Worm (Caenorhabditis elegans) whole organism, L4/young adult: ENCODE results near the gene fzr-1.

Experiments used
- W03F9.2 ChIP-seq: fragments of 150-350 bp; optimal IDR thresholded peaks from 2 replicates; lab custom pipeline; 2014; ENCODE audit warnings: missing biosample characterization, missing genetic modification characterization
- dao-5 ChIP-seq: sonication (generic microtip); optimal IDR thresholded peaks from 2 replicates; lab custom pipeline; 2016; ENCODE audit warnings: missing genotype, missing genetic modification characterization, moderate library complexity, missing compliant biosample characterization
- him-1 ChIP-seq: sonication (generic microtip); optimal IDR thresholded peaks from 2 replicates; lab custom pipeline; 2016; ENCODE audit warnings: missing genotype, missing genetic modification reagents, missing genetic modification characterization, missing compliant biosample characterization

The fzr-1 gene

ce11 chrII:9665577-9665976 is 21.3 kb upstream of the fzr-1 start, which contains the start of gene ZK1320.5:
ZK1320.5 (minus strand) TSS chrII:9665677.
- TF ChIP-seq W03F9.2 (tag; lab: Kevin White, UChicago) (no peak), dao-5 (tag; lab: Kevin White, UChicago) (no peak), him-1 (tag; lab: Kevin White, UChicago) (no peak)

ce11 chrII:9662797-9663196 is 18.5 kb upstream of the fzr-1 start, which contains the start of gene cyp-13A10:
cyp-13A10 (minus strand) TSS chrII:9662884.
- no peak for TF ChIP-seq dao-5 (tag; lab: Kevin White, UChicago)
- TF ChIP-seq W03F9.2 (tag; lab: Kevin White, UChicago) = no peak
- TF ChIP-seq him-1 (tag; lab: Kevin White, UChicago) = no peak

- TF ChIP-seq W03F9.2 (tag; lab: Kevin White, UChicago) (no peak), dao-5 (tag; lab: Kevin White, UChicago) (no peak), him-1 (tag; lab: Kevin White, UChicago) (no peak)
Measured at ce11 chrII:9662160-9662559, 17.9 kb upstream of the fzr-1 start.

ce11 chrII:9660379-9660778 is 16.1 kb upstream of the fzr-1 start, which contains the start of gene ZK1320.3:
ZK1320.3 (minus strand) TSS chrII:9660419.
- TF ChIP-seq him-1 (tag; lab: Kevin White, UChicago) = no peak
- no peak for TF ChIP-seq W03F9.2 (tag; lab: Kevin White, UChicago)
- TF ChIP-seq dao-5 (tag; lab: Kevin White, UChicago) = no peak

ce11 chrII:9658915-9659314 is 14.6 kb upstream of the fzr-1 start, which contains the start of gene ZK1320.2:
ZK1320.2 (minus strand) TSS chrII:9659002.
- TF ChIP-seq dao-5 (tag; lab: Kevin White, UChicago) (no peak), him-1 (tag; lab: Kevin White, UChicago) (no peak), W03F9.2 (tag; lab: Kevin White, UChicago) (no peak)

- TF ChIP-seq W03F9.2 (tag; lab: Kevin White, UChicago) (no peak), him-1 (tag; lab: Kevin White, UChicago) (no peak), dao-5 (tag; lab: Kevin White, UChicago) (no peak)
Measured at ce11 chrII:9656210-9656755, 12.0 kb upstream of the fzr-1 start, which contains the start of gene gstk-1. gstk-1 (plus strand) TSS chrII:9656705.

ce11 chrII:9655530-9656139 is 11.4 kb upstream of the fzr-1 start, which contains the start of gene ZK1307.1:
ZK1307.1 (minus strand) TSS chrII:9655580.
- no peak for TF ChIP-seq him-1 (tag; lab: Kevin White, UChicago)
- TF ChIP-seq W03F9.2 (tag; lab: Kevin White, UChicago) = no peak
- TF ChIP-seq dao-5 (tag; lab: Kevin White, UChicago) = no peak

- TF ChIP-seq W03F9.2 (tag; lab: Kevin White, UChicago) = no peak
- no peak for TF ChIP-seq dao-5 (tag; lab: Kevin White, UChicago)
- no peak for TF ChIP-seq him-1 (tag; lab: Kevin White, UChicago)
Measured at ce11 chrII:9653679-9654078, 9.4 kb upstream of the fzr-1 start, which contains the start of gene ZK1307.2. ZK1307.2 (minus strand) TSS chrII:9653952.

ce11 chrII:9652919-9653318 is 8.7 kb upstream of the fzr-1 start, which contains the start of gene ZK1307.3:
ZK1307.3 (minus strand) TSS chrII:9653019.
- no peak for TF ChIP-seq W03F9.2 (tag; lab: Kevin White, UChicago)
- TF ChIP-seq dao-5 (tag; lab: Kevin White, UChicago) = no peak
- TF ChIP-seq him-1 (tag; lab: Kevin White, UChicago) = no peak

ce11 chrII:9651700-9652099 is 7.4 kb upstream of the fzr-1 start, which contains the start of gene ZK1307.4:
ZK1307.4 (minus strand) TSS chrII:9651800.
- TF ChIP-seq dao-5 (tag; lab: Kevin White, UChicago) (no peak), W03F9.2 (tag; lab: Kevin White, UChicago) (no peak), him-1 (tag; lab: Kevin White, UChicago) (no peak)

- no peak for TF ChIP-seq dao-5 (tag; lab: Kevin White, UChicago)
- TF ChIP-seq W03F9.2 (tag; lab: Kevin White, UChicago) = no peak
- TF ChIP-seq him-1 (tag; lab: Kevin White, UChicago) = no peak
Measured at ce11 chrII:9649191-9649590, 4.9 kb upstream of the fzr-1 start, which contains the start of gene ZK1307.9. ZK1307.9 (plus strand) TSS chrII:9649491.

ce11 chrII:9646928-9647838 is 2.9 kb upstream of the fzr-1 start, which contains the start of gene sqv-8:
sqv-8 (plus strand) TSS chrII:9646978.
- no peak for TF ChIP-seq dao-5 (tag; lab: Kevin White, UChicago)
- TF ChIP-seq W03F9.2 (tag; lab: Kevin White, UChicago) = no peak
- TF ChIP-seq him-1 (tag; lab: Kevin White, UChicago) = no peak
